Worm (Caenorhabditis elegans) whole organism, early embryonic: Measurements from ENCODE around the gene eef-1B.1.
"Not testable (repeated sequence)": the region's sequence is repeated elsewhere in the genome, so short reads cannot be mapped to it uniquely, and the experiment has no call there.

Experiments used
- B0310.2 ChIP-seq: sonication (generic microtip); optimal IDR thresholded peaks from 2 replicates; lab custom pipeline; 2016; ENCODE audit warnings: mild to moderate bottlenecking, missing genetic modification characterization, missing compliant biosample characterization
- F13C5.2 ChIP-seq: sonication (generic microtip); optimal IDR thresholded peaks from 2 replicates; lab custom pipeline; 2017; ENCODE audit warnings: mild to moderate bottlenecking, missing genetic modification characterization, inconsistent platforms, missing compliant biosample characterization
- aly-1 ChIP-seq: sonication (generic microtip); optimal IDR thresholded peaks from 2 replicates; lab custom pipeline; 2016; ENCODE audit warnings: missing genetic modification characterization, missing compliant biosample characterization
- ama-1 ChIP-seq: fragments of 150-350 bp; optimal IDR thresholded peaks from 2 replicates; lab custom pipeline; 2014
- ceh-13 ChIP-seq: fragments of 200-800 bp; sonication (Bioruptor generic); optimal IDR thresholded peaks from 2 replicates; lab custom pipeline; 2018; ENCODE audit warnings: mild to moderate bottlenecking, missing genetic modification characterization, missing compliant biosample characterization
- ceh-36 ChIP-seq: sonication (generic microtip); optimal IDR thresholded peaks from 2 replicates; lab custom pipeline; 2016; ENCODE audit warnings: missing genetic modification characterization, inconsistent platforms, missing compliant biosample characterization
- ets-7 ChIP-seq: sonication (generic microtip); optimal IDR thresholded peaks from 2 replicates; lab custom pipeline; 2016; ENCODE audit warnings: missing genotype, missing genetic modification characterization, missing compliant biosample characterization
- flt-1 ChIP-seq: fragments of 200-800 bp; sonication (Bioruptor generic); IDR thresholded peaks from 2 replicates; pipeline ENCODE4 v1.3.6; 2022; ENCODE audit warnings: missing genetic modification characterization, missing compliant biosample characterization
- hmbx-1 ChIP-seq: sonication (generic microtip); optimal IDR thresholded peaks from 2 replicates; lab custom pipeline; 2016; ENCODE audit warnings: mild to moderate bottlenecking, missing genetic modification characterization, missing compliant biosample characterization
- hmg-4 ChIP-seq: fragments of 200-800 bp; sonication (Bioruptor generic); optimal IDR thresholded peaks from 2 replicates; lab custom pipeline; 2018; ENCODE audit warnings: mild to moderate bottlenecking, missing genetic modification characterization, missing compliant biosample characterization
- hnd-1 ChIP-seq: sonication (generic microtip); optimal IDR thresholded peaks from 2 replicates; lab custom pipeline; 2016; ENCODE audit warnings: missing genetic modification characterization, missing compliant biosample characterization
- pes-1 ChIP-seq: fragments of 200-800 bp; sonication (Bioruptor generic); IDR thresholded peaks from 2 replicates; pipeline ENCODE4 v1.3.6; 2022; ENCODE audit warnings: missing genetic modification reagents, missing genetic modification characterization, missing compliant biosample characterization
- scrt-1 ChIP-seq: fragments of 200-800 bp; sonication (Bioruptor generic); IDR thresholded peaks from 2 replicates; pipeline ENCODE4 v1.3.6; 2022; ENCODE audit warnings: missing genetic modification characterization, missing compliant biosample characterization
- sea-1 ChIP-seq: fragments of 200-800 bp; sonication (Bioruptor generic); conservative IDR thresholded peaks from 2 replicates; pipeline ENCODE4 v1.3.6; 2022; ENCODE audit warnings: missing genetic modification characterization, missing compliant biosample characterization
- tbx-11 ChIP-seq: fragments of 200-800 bp; sonication (Bioruptor generic); IDR thresholded peaks from 2 replicates; pipeline ENCODE4 v1.3.6; 2022; ENCODE audit warnings: missing genetic modification characterization, missing compliant biosample characterization
- tbx-37 ChIP-seq: fragments of 200-800 bp; sonication (Bioruptor generic); conservative IDR thresholded peaks from 2 replicates; pipeline ENCODE4 v1.3.6; 2022; ENCODE audit warnings: missing genetic modification reagents, missing genetic modification characterization, missing compliant biosample characterization
- tra-4 ChIP-seq: sonication (generic microtip); optimal IDR thresholded peaks from 2 replicates; lab custom pipeline; 2017; ENCODE audit warnings: missing genetic modification characterization, missing compliant biosample characterization

eef-1B.1 gene

DNA sequence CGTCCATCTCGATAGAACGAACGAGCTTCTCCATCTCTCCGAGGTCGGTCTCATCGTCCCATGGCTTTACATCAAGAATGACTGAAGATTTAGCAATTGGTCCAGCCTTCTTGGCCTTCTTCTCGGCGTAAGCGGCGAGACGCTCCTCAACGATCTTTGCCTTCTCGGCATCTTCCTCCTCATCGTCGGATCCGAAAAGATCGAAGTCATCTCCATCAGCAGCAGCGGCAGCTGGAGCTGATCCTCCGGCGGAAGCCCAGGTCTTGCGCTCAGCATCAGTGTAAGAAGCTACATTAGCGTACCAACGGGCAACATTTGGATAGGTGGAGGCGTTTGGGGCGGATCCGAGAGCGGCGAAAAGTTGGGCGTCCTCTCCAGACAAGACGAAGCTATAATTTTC, 499 bp downstream of the eef-1B.1 start:
- TF ChIP-seq hnd-1 (tag; lab: Kevin White, UChicago) (no peak), hmbx-1 (tag; lab: Kevin White, UChicago) (no peak), aly-1 (tag; lab: Kevin White, UChicago) (no peak), ceh-13 (GFP tag; lab: Kevin White, UChicago) (no peak), tbx-37 (no peak), tra-4 (tag; lab: Kevin White, UChicago) (no peak), ets-7 (tag; lab: Kevin White, UChicago) (no peak), scrt-1 (GFP tag; lab: Robert Waterston, UW) (no peak), ama-1 (lab: Kevin White, UChicago) (no peak), ceh-36 (tag; lab: Kevin White, UChicago) (no peak), flt-1 (no peak), B0310.2 (no peak), tbx-11 (GFP tag; lab: Robert Waterston, UW) (no peak), hmg-4 (no peak), F13C5.2 (tag; lab: Kevin White, UChicago) (no peak), pes-1 (no peak)

DNA sequence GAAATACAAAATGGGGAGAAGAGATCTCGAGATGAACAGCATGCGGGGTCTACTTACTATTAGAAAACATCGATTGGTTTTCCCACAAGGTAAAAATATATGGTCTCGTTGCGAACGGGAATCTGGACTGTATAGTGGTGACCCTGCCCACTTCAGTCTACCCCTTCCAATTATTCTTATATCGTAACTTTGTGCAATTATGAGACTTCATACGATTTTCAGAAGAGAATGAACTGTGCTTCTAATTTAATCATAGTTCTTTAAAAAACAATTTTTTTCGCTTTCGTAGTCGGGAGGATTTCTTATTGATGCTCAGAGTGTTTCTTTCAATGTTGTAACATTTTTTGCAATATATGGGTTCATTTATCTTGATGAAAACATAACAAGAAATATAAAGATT, 1.1 kb downstream of the eef-1B.1 start, which contains the start of gene F54H12.5:
Gene F54H12.5 (minus strand): TSS at position 101 of the 400 bp plus-strand sequence.
- TF ChIP-seq ceh-13 (GFP tag; lab: Kevin White, UChicago) (no peak), ets-7 (tag; lab: Kevin White, UChicago) (no peak), F13C5.2 (tag; lab: Kevin White, UChicago) (no peak), tbx-11 (GFP tag; lab: Robert Waterston, UW) (no peak), hmg-4 (no peak), sea-1 (GFP tag; lab: Robert Waterston, UW) (no peak), aly-1 (tag; lab: Kevin White, UChicago) (no peak), tbx-37 (no peak)

DNA sequence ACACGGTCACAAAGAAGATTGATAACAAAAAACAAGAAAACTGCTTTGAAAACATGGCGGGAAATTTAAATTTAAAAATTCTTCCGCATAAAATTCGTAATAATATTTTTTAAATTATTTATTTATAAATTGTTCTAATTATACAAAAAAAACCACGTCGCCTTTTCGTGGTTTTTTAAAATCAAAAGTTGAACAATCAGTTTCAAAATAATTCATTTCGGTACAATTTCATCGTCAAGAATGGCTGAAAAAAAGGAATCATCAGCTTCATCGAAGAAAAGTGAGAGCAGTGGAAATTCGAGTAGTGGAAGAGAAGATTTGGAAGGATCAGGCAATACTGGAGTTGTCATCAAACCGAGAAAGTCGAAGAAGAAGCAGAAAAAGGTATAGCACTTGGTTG, 4.1 kb downstream of the eef-1B.1 start, which contains the start of the genes F54H12.8 and F54H12.7:
Gene F54H12.8 (minus strand): TSS at position 101 of the 400 bp plus-strand sequence.
Gene F54H12.7 (plus strand): TSS at position 229 of the 400 bp plus-strand sequence.
- TF ChIP-seq ets-7 (tag; lab: Kevin White, UChicago) = no peak
- no peak for TF ChIP-seq flt-1
- no peak for TF ChIP-seq hnd-1 (tag; lab: Kevin White, UChicago)
- TF ChIP-seq scrt-1 (GFP tag; lab: Robert Waterston, UW) = no peak
- no peak for TF ChIP-seq aly-1 (tag; lab: Kevin White, UChicago)
- TF ChIP-seq tbx-11 (GFP tag; lab: Robert Waterston, UW) = no peak
- no peak for TF ChIP-seq B0310.2
- no peak for TF ChIP-seq F13C5.2 (tag; lab: Kevin White, UChicago)
- no peak for TF ChIP-seq ceh-36 (tag; lab: Kevin White, UChicago)
- TF ChIP-seq tbx-37 = no peak
- no peak for TF ChIP-seq pes-1
- TF ChIP-seq ceh-13 (GFP tag; lab: Kevin White, UChicago) = no peak
- no peak for TF ChIP-seq hmg-4
- TF ChIP-seq tra-4 (tag; lab: Kevin White, UChicago) = no peak
- no peak for TF ChIP-seq hmbx-1 (tag; lab: Kevin White, UChicago)
- no peak for TF ChIP-seq sea-1 (GFP tag; lab: Robert Waterston, UW)
- TF ChIP-seq ama-1 (lab: Kevin White, UChicago) = no peak

DNA sequence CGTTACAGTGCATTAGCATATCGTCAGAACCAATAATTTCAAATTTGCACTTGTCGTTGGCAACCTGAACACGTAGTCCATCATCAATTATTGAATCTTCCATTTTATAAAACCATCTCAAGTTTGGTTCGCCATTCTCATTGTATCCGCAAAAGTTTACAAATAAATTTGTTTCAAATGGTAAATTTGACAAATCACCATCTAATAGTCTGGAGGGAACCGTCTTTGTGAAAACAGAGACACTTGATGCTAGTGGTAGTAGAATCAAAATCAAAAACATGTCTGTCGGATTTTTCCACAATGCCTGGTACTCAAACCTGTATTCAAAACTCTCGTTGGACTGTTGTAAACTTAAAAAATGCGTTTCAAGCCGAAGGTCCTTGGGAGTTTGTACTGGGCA, 8.9 kb downstream of the eef-1B.1 start, which contains the start of gene F54H12.2:
Gene F54H12.2 (plus strand): TSS at position 301 of the 400 bp plus-strand sequence.
- not testable (repeated sequence) for TF ChIP-seq tbx-11 (GFP tag; lab: Robert Waterston, UW); ceh-13 (GFP tag; lab: Kevin White, UChicago); F13C5.2 (tag; lab: Kevin White, UChicago)

DNA sequence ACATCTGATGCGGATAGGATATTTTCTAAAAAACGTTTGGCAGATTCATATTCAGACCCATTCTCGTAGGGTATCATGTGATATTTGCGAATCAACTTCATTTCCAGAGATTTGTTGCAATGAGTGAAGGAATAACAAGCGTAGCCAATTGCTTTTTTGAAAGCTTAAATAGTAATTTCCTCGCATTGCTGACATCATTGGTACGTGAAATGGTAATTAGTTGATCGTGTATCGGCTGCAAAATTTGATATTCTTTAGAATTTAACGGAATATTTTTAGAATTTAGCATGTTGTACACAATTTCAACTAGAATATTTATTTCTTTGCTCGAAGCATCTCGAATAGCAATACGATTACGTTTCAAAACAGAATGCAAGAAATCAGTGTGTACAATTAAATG, 10.5 kb downstream of the eef-1B.1 start, which contains the start of gene F54H12.4:
Gene F54H12.4 (minus strand): TSS at position 101 of the 400 bp plus-strand sequence.
- not testable (repeated sequence) for TF ChIP-seq tbx-11 (GFP tag; lab: Robert Waterston, UW); hmg-4; ama-1 (lab: Kevin White, UChicago)

DNA sequence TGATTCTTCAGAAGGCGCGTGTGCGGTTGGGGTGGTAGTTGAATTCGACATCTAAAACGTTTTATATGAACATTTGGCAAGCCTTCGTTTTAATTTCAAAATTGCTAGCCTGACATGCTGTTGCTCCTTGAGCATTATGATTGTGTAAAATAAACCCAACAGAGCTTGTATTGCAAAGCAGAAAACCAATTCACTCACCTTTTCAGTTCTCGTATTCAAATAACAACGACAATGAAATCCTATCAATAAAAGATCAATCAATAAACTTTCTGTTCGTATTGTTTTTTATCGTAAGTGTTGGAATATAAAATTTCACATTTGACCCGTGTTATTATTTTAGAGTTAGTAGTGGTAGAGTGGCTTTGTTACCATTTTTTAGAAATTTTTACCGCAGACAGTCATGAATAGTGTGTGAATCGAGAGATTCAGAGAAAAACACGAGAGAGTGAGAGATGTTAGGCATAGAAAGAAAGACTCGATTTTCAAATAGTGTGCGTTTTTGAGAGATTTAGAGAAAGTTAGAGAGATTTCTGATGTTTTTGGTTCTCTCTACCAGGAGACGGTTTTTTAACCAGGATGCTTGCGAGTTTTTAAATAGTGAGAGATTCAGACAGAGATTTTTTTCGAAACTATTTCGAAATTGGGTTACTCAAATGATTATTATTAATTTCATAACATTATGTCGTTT, 14.1 kb downstream of the eef-1B.1 start, which contains the start of gene F54H12.10:
Gene F54H12.10 (minus strand): TSS at position 51 of the 688 bp plus-strand sequence.
- TF ChIP-seq hnd-1 (tag; lab: Kevin White, UChicago); B0310.2; pes-1: not testable (repeated sequence)

DNA sequence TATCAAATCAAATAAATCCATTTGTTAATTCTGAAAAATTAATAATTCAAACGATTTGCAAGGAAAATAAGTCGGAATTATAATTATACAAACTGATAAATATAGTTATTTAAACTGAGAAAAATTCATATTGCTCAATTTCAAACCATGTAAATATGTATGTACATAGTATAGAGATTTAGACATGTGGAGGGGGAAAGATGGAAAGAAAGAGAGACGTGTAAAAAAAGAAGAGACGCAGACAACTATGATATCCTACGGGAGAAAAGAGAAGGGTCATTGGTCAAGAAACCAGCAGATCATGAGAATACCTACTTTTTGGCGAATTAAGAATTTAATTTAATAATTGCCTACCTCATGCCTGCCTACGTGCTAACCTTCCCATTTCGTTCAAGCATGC, 15.1 kb downstream of the eef-1B.1 start, which contains the start of gene C29E4.11:
Gene C29E4.11 (minus strand): TSS at position 30 of the 400 bp plus-strand sequence.
- no peak for TF ChIP-seq sea-1 (GFP tag; lab: Robert Waterston, UW)
- no peak for TF ChIP-seq aly-1 (tag; lab: Kevin White, UChicago)
- TF ChIP-seq pes-1 = no peak
- no peak for TF ChIP-seq ceh-36 (tag; lab: Kevin White, UChicago)
- no peak for TF ChIP-seq scrt-1 (GFP tag; lab: Robert Waterston, UW)
- no peak for TF ChIP-seq F13C5.2 (tag; lab: Kevin White, UChicago)
- TF ChIP-seq ama-1 (lab: Kevin White, UChicago) = no peak
- TF ChIP-seq tbx-37 = no peak
- TF ChIP-seq tbx-11 (GFP tag; lab: Robert Waterston, UW) = no peak
- no peak for TF ChIP-seq B0310.2
- TF ChIP-seq ceh-13 (GFP tag; lab: Kevin White, UChicago) = no peak
- no peak for TF ChIP-seq flt-1
- TF ChIP-seq hmbx-1 (tag; lab: Kevin White, UChicago) = no peak
- TF ChIP-seq tra-4 (tag; lab: Kevin White, UChicago) = no peak
- no peak for TF ChIP-seq hmg-4
- no peak for TF ChIP-seq hnd-1 (tag; lab: Kevin White, UChicago)
- TF ChIP-seq ets-7 (tag; lab: Kevin White, UChicago) = no peak
